Worm (Caenorhabditis elegans) whole organism, midembryonic: ENCODE results near the gene srj-23.

Experiments
- flt-1 ChIP-seq: fragments of 200-800 bp; sonication (Bioruptor generic); IDR thresholded peaks from 2 replicates; pipeline ENCODE4 v1.3.6; 2022; ENCODE audit warnings: missing genetic modification characterization, missing compliant biosample characterization
- klf-2 ChIP-seq: fragments of 200-800 bp; sonication (Bioruptor generic); conservative IDR thresholded peaks from 2 replicates; pipeline ENCODE4 v1.3.6; 2022; ENCODE audit warnings: missing genetic modification reagents, missing genetic modification characterization, missing compliant biosample characterization
- ref-1 ChIP-seq: fragments of 200-800 bp; sonication (Bioruptor generic); conservative IDR thresholded peaks from 2 replicates; pipeline ENCODE4 v1.3.6; 2022; ENCODE audit warnings: missing genetic modification reagents, missing genetic modification characterization, missing compliant biosample characterization
- ztf-23 ChIP-seq: fragments of 200-800 bp; sonication (Bioruptor generic); IDR thresholded peaks from 2 replicates; pipeline ENCODE4 v1.3.6; 2022; ENCODE audit warnings: missing genetic modification reagents, missing genetic modification characterization, missing compliant biosample characterization

DNA sequence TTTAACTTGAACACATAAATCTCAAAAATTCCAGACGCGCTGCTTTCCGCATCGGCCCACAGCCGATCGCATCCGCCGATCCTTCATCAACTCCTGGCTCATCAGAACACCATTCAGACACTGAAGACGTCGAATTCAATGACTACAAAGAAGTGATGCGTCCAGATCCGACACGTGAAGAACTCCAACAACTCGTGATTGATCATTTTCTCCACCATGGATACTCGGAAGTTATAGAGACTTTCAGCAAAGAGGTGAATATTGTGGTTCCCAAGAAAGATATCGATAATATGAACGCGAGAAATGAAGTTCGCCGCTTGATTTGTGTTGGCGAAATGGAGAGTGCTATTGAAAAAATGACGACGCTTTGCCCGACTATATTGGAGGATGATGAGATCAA is 17.5 kb downstream of the srj-23 start:
- TF ChIP-seq ztf-23 (GFP tag; lab: Robert Waterston, UW) = no peak
- no peak for TF ChIP-seq klf-2 (GFP tag; lab: Robert Waterston, UW)
- no peak for TF ChIP-seq flt-1 (GFP tag; lab: Robert Waterston, UW)
- no peak for TF ChIP-seq ref-1 (GFP tag; lab: Robert Waterston, UW)
